ENCODE assay signal across 1 fruit fly cellular context in the genomic region with DNA sequence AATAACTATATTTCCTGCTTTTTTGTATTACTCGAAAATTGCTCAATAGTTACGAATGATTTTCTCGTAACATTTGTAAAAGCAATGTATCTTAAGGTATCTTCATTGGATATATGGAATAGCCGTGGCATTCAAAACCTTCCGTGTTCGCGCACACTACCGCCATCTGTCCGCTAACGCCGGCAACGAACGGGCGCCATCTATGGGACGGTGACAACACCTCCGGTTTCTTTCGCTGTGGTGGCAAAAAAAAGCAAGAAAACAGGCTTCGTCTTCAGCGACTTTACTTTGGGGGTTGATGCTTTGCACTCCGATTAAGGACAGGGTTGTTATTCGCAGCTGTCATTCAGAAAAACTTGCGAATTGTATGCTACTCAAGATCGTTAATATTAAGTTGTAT.
TF ChIP-seq lines count a peak whose summit lies in the region.

No protein-coding gene starts in this region.

TF ChIP-seq in whole organism, embryonic, 481 proteins besides CTCF, POLR2A, EP300 and RAD21 (continued from another document and continues in another):
- TF ChIP-seq shn (GFP tag; optimal IDR thresholded peaks at IDR 0.05; lab: Kevin White, UChicago), result peak; percentile 67
- no peak for TF ChIP-seq rib (GFP tag; IDR thresholded peaks at IDR 0.05; lab: Robert Waterston, UW)
- no peak for TF ChIP-seq zfh2 (GFP tag; optimal IDR thresholded peaks at IDR 0.05; lab: Kevin White, UChicago)
- peak; percentile 15 for TF ChIP-seq fd64A (GFP tag; optimal IDR thresholded peaks at IDR 0.05; lab: Kevin White, UChicago)
- no peak for TF ChIP-seq CG7271 (tag; optimal IDR thresholded peaks at IDR 0.05; lab: Kevin White, UChicago)
- TF ChIP-seq gem (tag; optimal IDR thresholded peaks at IDR 0.05; lab: Kevin White, UChicago), result peak; percentile 45
- TF ChIP-seq vvl (GFP tag; IDR thresholded peaks at IDR 0.05; lab: Robert Waterston, UW), result peak; percentile 79
- TF ChIP-seq eve (GFP tag; optimal IDR thresholded peaks at IDR 0.05; lab: Kevin White, UChicago), result peak in 1 of 2 experiments; percentile 15
- TF ChIP-seq Pdp1 (GFP tag; optimal IDR thresholded peaks at IDR 0.05; lab: Kevin White, UChicago), result peak; percentile 21 to 54
- TF ChIP-seq btn (GFP tag; optimal IDR thresholded peaks at IDR 0.05; lab: Kevin White, UChicago), result peak; percentile 0
- TF ChIP-seq B-H2 (GFP tag; optimal IDR thresholded peaks at IDR 0.05; lab: Kevin White, UChicago), result no peak
- TF ChIP-seq Sry-β (GFP tag; optimal IDR thresholded peaks at IDR 0.05; lab: Kevin White, UChicago), result peak; percentile 8
- no peak for TF ChIP-seq CG11085 (GFP tag; IDR thresholded peaks at IDR 0.05; lab: Robert Waterston, UW)
- peak; percentile 45; the same call in 2 of the 3 replicates for TF ChIP-seq tgo (GFP tag; IDR thresholded peaks at IDR 0.05; lab: Robert Waterston, UW)
- peak; percentile 44; the same call in 1 of the 2 replicates for TF ChIP-seq NFAT (GFP tag; IDR thresholded peaks at IDR 0.05; lab: Robert Waterston, UW)
- no peak for TF ChIP-seq usp (GFP tag; optimal IDR thresholded peaks at IDR 0.05; lab: Kevin White, UChicago)
- peak; percentile 47 for TF ChIP-seq CG18619 (GFP tag; optimal IDR thresholded peaks at IDR 0.05; lab: Kevin White, UChicago)
- no peak for TF ChIP-seq ab (GFP tag; optimal IDR thresholded peaks at IDR 0.05; lab: Kevin White, UChicago)
- peak; percentile 70; the same call in 2 of the 3 replicates for TF ChIP-seq ase (GFP tag; IDR thresholded peaks at IDR 0.05; lab: Robert Waterston, UW)
- peak; percentile 60; the same call in 2 of the 3 replicates for TF ChIP-seq H15 (GFP tag; IDR thresholded peaks at IDR 0.05; lab: Robert Waterston, UW)
- peak; percentile 75 for TF ChIP-seq CG2116 (GFP tag; optimal IDR thresholded peaks at IDR 0.05; lab: Kevin White, UChicago)
- TF ChIP-seq CG15011 (GFP tag; optimal IDR thresholded peaks at IDR 0.05; lab: Kevin White, UChicago), result no peak
- TF ChIP-seq HLH3B (GFP tag; IDR thresholded peaks at IDR 0.05; lab: Robert Waterston, UW), result peak; percentile 41; the same call in 1 of the 2 replicates
- peak; percentile 59 for TF ChIP-seq CG17385 (GFP tag; optimal IDR thresholded peaks at IDR 0.05; lab: Kevin White, UChicago)
- peak; percentile 64 for TF ChIP-seq ATbp (GFP tag; optimal IDR thresholded peaks at IDR 0.05; lab: Kevin White, UChicago)
- TF ChIP-seq CG8089 (GFP tag; optimal IDR thresholded peaks at IDR 0.05; lab: Kevin White, UChicago), result peak; percentile 72
- TF ChIP-seq Taf1 (GFP tag; IDR thresholded peaks at IDR 0.05; lab: Robert Waterston, UW), result no peak
- no peak for TF ChIP-seq pan (optimal IDR thresholded peaks at IDR 0.05; lab: Kevin White, UChicago)
- peak in 1 of 2 experiments; percentile 42 for TF ChIP-seq pan (GFP tag; optimal IDR thresholded peaks at IDR 0.05 in 1 of 2, IDR thresholded peaks at IDR 0.05 in 1 of 2)
- TF ChIP-seq peb (GFP tag; IDR thresholded peaks at IDR 0.05; lab: Robert Waterston, UW), result 0 out of 2 replicates have a peak, but pooled peaks have one; percentile 20
- TF ChIP-seq lab (GFP tag; optimal IDR thresholded peaks at IDR 0.05; lab: Kevin White, UChicago), result peak; percentile 39
- peak; percentile 61 for TF ChIP-seq ewg (GFP tag; optimal IDR thresholded peaks at IDR 0.05; lab: Kevin White, UChicago)
- peak; percentile 18 for TF ChIP-seq mam (GFP tag; optimal IDR thresholded peaks at IDR 0.05; lab: Kevin White, UChicago)
- TF ChIP-seq aop (GFP tag; IDR thresholded peaks at IDR 0.05; lab: Robert Waterston, UW), result no peak
- TF ChIP-seq CG3163 (GFP tag; optimal IDR thresholded peaks at IDR 0.05; lab: Kevin White, UChicago), result peak; percentile 6
- TF ChIP-seq ap (GFP tag; IDR thresholded peaks at IDR 0.05; lab: Robert Waterston, UW), result 0 out of 2 replicates have a peak, but pooled peaks have one; percentile 7
- no peak for TF ChIP-seq yki (optimal IDR thresholded peaks at IDR 0.05; lab: Kevin White, UChicago)
- peak; percentile 55; the same call in 1 of the 2 replicates for TF ChIP-seq CG1024 (GFP tag; IDR thresholded peaks at IDR 0.05; lab: Robert Waterston, UW)
- TF ChIP-seq CG18011 (GFP tag; optimal IDR thresholded peaks at IDR 0.05; lab: Kevin White, UChicago), result no peak
- peak; percentile 97 for TF ChIP-seq CG14965 (GFP tag; optimal IDR thresholded peaks at IDR 0.05; lab: Kevin White, UChicago; ENCODE audit: borderline replicate concordance)
- TF ChIP-seq Mrtf (GFP tag; IDR thresholded peaks at IDR 0.05; lab: Robert Waterston, UW), result peak; percentile 56; the same call in 2 of the 3 replicates
- peak; percentile 35 for TF ChIP-seq disco-r (GFP tag; optimal IDR thresholded peaks at IDR 0.05; lab: Kevin White, UChicago)
- TF ChIP-seq CG3407 (GFP tag; optimal IDR thresholded peaks at IDR 0.05; lab: Kevin White, UChicago), result peak; percentile 56
- TF ChIP-seq maf-S (GFP tag; optimal IDR thresholded peaks at IDR 0.05; lab: Kevin White, UChicago), result peak; percentile 43
- TF ChIP-seq cas (GFP tag; IDR thresholded peaks at IDR 0.05; lab: Robert Waterston, UW), result no peak
- no peak for TF ChIP-seq Doc2 (GFP tag; IDR thresholded peaks at IDR 0.05; lab: Robert Waterston, UW)
- peak; percentile 52 for TF ChIP-seq slbo (GFP tag; IDR thresholded peaks at IDR 0.05; lab: Robert Waterston, UW)
- peak; percentile 45 for TF ChIP-seq Vsx1 (GFP tag; optimal IDR thresholded peaks at IDR 0.05; lab: Kevin White, UChicago)
- peak; percentile 35 for TF ChIP-seq kah (GFP tag; optimal IDR thresholded peaks at IDR 0.05; lab: Kevin White, UChicago)
- TF ChIP-seq Six4 (GFP tag; optimal IDR thresholded peaks at IDR 0.05; lab: Kevin White, UChicago), result peak; percentile 30
- TF ChIP-seq crc (GFP tag; optimal IDR thresholded peaks at IDR 0.05; lab: Kevin White, UChicago), result peak; percentile 3
- TF ChIP-seq Xbp1 (GFP tag; optimal IDR thresholded peaks at IDR 0.05; lab: Kevin White, UChicago), result peak; percentile 75
- TF ChIP-seq CG6654 (GFP tag; optimal IDR thresholded peaks at IDR 0.05; lab: Kevin White, UChicago), result no peak
- 0 out of 2 replicates have a peak, but pooled peaks have one; percentile 19 for TF ChIP-seq ssp (GFP tag; IDR thresholded peaks at IDR 0.05; lab: Robert Waterston, UW)
- peak; percentile 33 for TF ChIP-seq CG5180 (GFP tag; optimal IDR thresholded peaks at IDR 0.05; lab: Kevin White, UChicago)
- peak; percentile 44 for TF ChIP-seq pnt (GFP tag; optimal IDR thresholded peaks at IDR 0.05; lab: Kevin White, UChicago)
- TF ChIP-seq CG43689 (GFP tag; IDR thresholded peaks at IDR 0.05; lab: Robert Waterston, UW), result 0 out of 2 replicates have a peak, but pooled peaks have one; percentile 23
- no peak for TF ChIP-seq CG12744 (GFP tag; optimal IDR thresholded peaks at IDR 0.05; lab: Kevin White, UChicago)
- peak; percentile 46; the same call in 1 of the 2 replicates for TF ChIP-seq H2.0 (GFP tag; IDR thresholded peaks at IDR 0.05; lab: Robert Waterston, UW)
- TF ChIP-seq CG7745 (tag; optimal IDR thresholded peaks at IDR 0.05; lab: Kevin White, UChicago), result no peak
- peak; percentile 81 for TF ChIP-seq CG10431 (GFP tag; optimal IDR thresholded peaks at IDR 0.05; lab: Kevin White, UChicago)
- TF ChIP-seq CG13424 (tag; optimal IDR thresholded peaks at IDR 0.05; lab: Kevin White, UChicago), result peak; percentile 37
- peak; percentile 59 for TF ChIP-seq Ptx1 (GFP tag; IDR thresholded peaks at IDR 0.05; lab: Robert Waterston, UW)
- TF ChIP-seq CG10147 (GFP tag; optimal IDR thresholded peaks at IDR 0.05; lab: Kevin White, UChicago), result no peak
- peak; percentile 71 for TF ChIP-seq NC2β (GFP tag; optimal IDR thresholded peaks at IDR 0.05; lab: Kevin White, UChicago)
- peak; percentile 50 for TF ChIP-seq org-1 (GFP tag; optimal IDR thresholded peaks at IDR 0.05; lab: Kevin White, UChicago)
- TF ChIP-seq CG30431 (GFP tag; optimal IDR thresholded peaks at IDR 0.05; lab: Kevin White, UChicago), result peak; percentile 36
- TF ChIP-seq trem (tag; optimal IDR thresholded peaks at IDR 0.05; lab: Kevin White, UChicago), result no peak
- peak; percentile 65 for TF ChIP-seq h (optimal IDR thresholded peaks at IDR 0.05; lab: Kevin White, UChicago)
- TF ChIP-seq Elba2 (GFP tag; optimal IDR thresholded peaks at IDR 0.05; lab: Kevin White, UChicago), result peak; percentile 37
- TF ChIP-seq CG6272 (GFP tag; IDR thresholded peaks at IDR 0.05; lab: Robert Waterston, UW), result no peak
- peak; percentile 49 for TF ChIP-seq CG15269 (tag; optimal IDR thresholded peaks at IDR 0.05; lab: Kevin White, UChicago)
- peak; percentile 80 for TF ChIP-seq CG1603 (tag; optimal IDR thresholded peaks at IDR 0.05; lab: Kevin White, UChicago)
- peak; percentile 63 for TF ChIP-seq dmrt11E (tag; optimal IDR thresholded peaks at IDR 0.05; lab: Kevin White, UChicago)
- peak; percentile 36 for TF ChIP-seq fd3F (GFP tag; optimal IDR thresholded peaks at IDR 0.05; lab: Kevin White, UChicago)
- TF ChIP-seq CG10979 (tag; optimal IDR thresholded peaks at IDR 0.05; lab: Kevin White, UChicago), result peak; percentile 46
- peak; percentile 23 for TF ChIP-seq CG3065 (GFP tag; optimal IDR thresholded peaks at IDR 0.05; lab: Kevin White, UChicago)
- peak; percentile 60 for TF ChIP-seq odd (GFP tag; optimal IDR thresholded peaks at IDR 0.05; lab: Kevin White, UChicago)
- no peak for TF ChIP-seq Deaf1 (tag; optimal IDR thresholded peaks at IDR 0.05; lab: Kevin White, UChicago)
- TF ChIP-seq CG6689 (GFP tag; IDR thresholded peaks at IDR 0.05; lab: Robert Waterston, UW), result peak; percentile 46; the same call in 1 of the 2 replicates
- TF ChIP-seq twi (tag; optimal IDR thresholded peaks at IDR 0.05; lab: Kevin White, UChicago), result peak; percentile 32
- TF ChIP-seq lov (optimal IDR thresholded peaks at IDR 0.05; lab: Kevin White, UChicago), result no peak
- TF ChIP-seq lov (GFP tag; IDR thresholded peaks at IDR 0.05; lab: Robert Waterston, UW), result peak; percentile 77; the same call in 2 of the 3 replicates
- TF ChIP-seq CG16815 (GFP tag; optimal IDR thresholded peaks at IDR 0.05; lab: Kevin White, UChicago), result peak; percentile 30
- peak; percentile 30 for TF ChIP-seq stwl (tag; optimal IDR thresholded peaks at IDR 0.05; lab: Kevin White, UChicago)
- no peak for TF ChIP-seq al (GFP tag; IDR thresholded peaks at IDR 0.05; lab: Robert Waterston, UW)
- peak; percentile 57 for TF ChIP-seq Side (GFP tag; optimal IDR thresholded peaks at IDR 0.05; lab: Kevin White, UChicago)
- peak; percentile 66; the same call in 3 of the 4 replicates for TF ChIP-seq Gug (GFP tag; IDR thresholded peaks at IDR 0.05; lab: Robert Waterston, UW)
- no peak for TF ChIP-seq CG10274 (GFP tag; optimal IDR thresholded peaks at IDR 0.05; lab: Kevin White, UChicago)
- no peak for TF ChIP-seq B-H1 (GFP tag; IDR thresholded peaks at IDR 0.05; lab: Robert Waterston, UW)
- peak; percentile 34 for TF ChIP-seq CG12391 (tag; optimal IDR thresholded peaks at IDR 0.05; lab: Kevin White, UChicago)
- TF ChIP-seq CG14441 (GFP tag; IDR thresholded peaks at IDR 0.05; lab: Robert Waterston, UW), result peak; percentile 61
- TF ChIP-seq Hand (GFP tag; optimal IDR thresholded peaks at IDR 0.05; lab: Kevin White, UChicago), result no peak
- peak; percentile 27 for TF ChIP-seq NC2α (GFP tag; optimal IDR thresholded peaks at IDR 0.05; lab: Kevin White, UChicago)
- peak; percentile 70 for TF ChIP-seq CG16863 (GFP tag; optimal IDR thresholded peaks at IDR 0.05; lab: Kevin White, UChicago)
- peak; percentile 41 for TF ChIP-seq E2f2 (GFP tag; IDR thresholded peaks at IDR 0.05; lab: Robert Waterston, UW)
- peak; percentile 40 for TF ChIP-seq CG8388 (GFP tag; optimal IDR thresholded peaks at IDR 0.05; lab: Kevin White, UChicago)
- TF ChIP-seq CG17359 (tag; optimal IDR thresholded peaks at IDR 0.05; lab: Kevin White, UChicago), result peak; percentile 49
- peak; percentile 28 for TF ChIP-seq CG17802 (tag; optimal IDR thresholded peaks at IDR 0.05; lab: Kevin White, UChicago)
- TF ChIP-seq CG14710 (tag; optimal IDR thresholded peaks at IDR 0.05; lab: Kevin White, UChicago), result peak; percentile 3
- TF ChIP-seq Chrac-16 (GFP tag; optimal IDR thresholded peaks at IDR 0.05; lab: Kevin White, UChicago), result peak; percentile 73
- TF ChIP-seq CG17328 (GFP tag; IDR thresholded peaks at IDR 0.05; lab: Robert Waterston, UW), result peak; percentile 84
- peak; percentile 45; the same call in 1 of the 3 replicates for TF ChIP-seq gce (GFP tag; IDR thresholded peaks at IDR 0.05; lab: Robert Waterston, UW)
- TF ChIP-seq CG10321 (GFP tag; IDR thresholded peaks at IDR 0.05; lab: Robert Waterston, UW), result no peak
- peak; percentile 48 for TF ChIP-seq CG13775 (GFP tag; optimal IDR thresholded peaks at IDR 0.05; lab: Kevin White, UChicago)
- peak; percentile 44 to 84 for TF ChIP-seq chif (GFP tag; optimal IDR thresholded peaks at IDR 0.05; lab: Kevin White, UChicago)
- peak; percentile 55 for TF ChIP-seq Hsf (GFP tag; optimal IDR thresholded peaks at IDR 0.05; lab: Kevin White, UChicago)
- peak; percentile 28 for TF ChIP-seq nmo (GFP tag; optimal IDR thresholded peaks at IDR 0.05; lab: Kevin White, UChicago)
- no peak; the same call in 1 of the 2 replicates for TF ChIP-seq sob (GFP tag; IDR thresholded peaks at IDR 0.05; lab: Robert Waterston, UW)
- TF ChIP-seq danr (GFP tag; IDR thresholded peaks at IDR 0.05; lab: Robert Waterston, UW), result 0 out of 2 replicates have a peak, but pooled peaks have one; percentile 5
- no peak for TF ChIP-seq CG6765 (GFP tag; optimal IDR thresholded peaks at IDR 0.05; lab: Kevin White, UChicago)
- peak; percentile 17 for TF ChIP-seq da (GFP tag; optimal IDR thresholded peaks at IDR 0.05; lab: Kevin White, UChicago)
- peak; percentile 8 for TF ChIP-seq CG15514 (GFP tag; optimal IDR thresholded peaks at IDR 0.05; lab: Kevin White, UChicago)
- no peak for TF ChIP-seq row (GFP tag; IDR thresholded peaks at IDR 0.05; lab: Robert Waterston, UW)
- TF ChIP-seq caup (GFP tag; optimal IDR thresholded peaks at IDR 0.05; lab: Kevin White, UChicago; ENCODE audit: severe bottlenecking), result peak; percentile 56
- TF ChIP-seq tin (GFP tag; optimal IDR thresholded peaks at IDR 0.05; lab: Kevin White, UChicago), result peak; percentile 52
- peak; percentile 42 for TF ChIP-seq CG12659 (GFP tag; optimal IDR thresholded peaks at IDR 0.05; lab: Kevin White, UChicago)
- TF ChIP-seq CG12942 (GFP tag; optimal IDR thresholded peaks at IDR 0.05; lab: Kevin White, UChicago), result no peak
- peak; percentile 13 for TF ChIP-seq Bdp1 (GFP tag; optimal IDR thresholded peaks at IDR 0.05; lab: Kevin White, UChicago)
- TF ChIP-seq CG33213 (GFP tag; optimal IDR thresholded peaks at IDR 0.05; lab: Kevin White, UChicago), result peak; percentile 42
- peak; percentile 55 for TF ChIP-seq Opbp (GFP tag; IDR thresholded peaks at IDR 0.05; lab: Robert Waterston, UW; ENCODE audit: partially characterized antibody)
- TF ChIP-seq CG10267 (tag; optimal IDR thresholded peaks at IDR 0.05; lab: Kevin White, UChicago), result peak; percentile 13
- TF ChIP-seq CG18262 (tag; optimal IDR thresholded peaks at IDR 0.05; lab: Kevin White, UChicago), result peak; percentile 46
- TF ChIP-seq amos (GFP tag; IDR thresholded peaks at IDR 0.05; lab: Robert Waterston, UW; ENCODE audit: partially characterized antibody), result no peak
